Fruit fly (Drosophila melanogaster): ENCODE results near the gene bond.

dm6 chr3R:22588756-22589155 lies 38.3 kb downstream of the bond start:
- TF ChIP-seq gem (tag; optimal IDR thresholded peaks at IDR 0.05) (peak; percentile 6), CG11456 (GFP tag; IDR thresholded peaks at IDR 0.05) (no peak)

Data from whole organism, embryonic.